Worm (Caenorhabditis elegans): ENCODE measurements around the gene ZK637.12.
A peak's percentile ranks its signal among the peaks of the same experiment; 100 is the strongest.

ZK637.12 gene

ce11 chrIII:8899767-8900166 is 24.3 kb upstream of the ZK637.12 start (continued):
- TF ChIP-seq lir-1 (GFP tag; conservative IDR thresholded peaks at IDR 0.05) (no peak), athp-1 (tag; optimal IDR thresholded peaks at IDR 0.05) (peak; percentile 33), sptf-2 (GFP tag; optimal IDR thresholded peaks at IDR 0.05) (no peak), nhr-27 (tag; optimal IDR thresholded peaks at IDR 0.05) (no peak), C06A6.2 (GFP tag; conservative IDR thresholded peaks at IDR 0.05) (no peak), F23B12.7 (tag; optimal IDR thresholded peaks at IDR 0.05; ENCODE audit: insufficient read depth) (peak; percentile 23), madf-6 (GFP tag; IDR thresholded peaks at IDR 0.05) (peak; percentile 86), ceh-40 (GFP tag; IDR thresholded peaks at IDR 0.05) (no peak), xnd-1 (tag; optimal IDR thresholded peaks at IDR 0.05) (peak; percentile 73), nhr-80 (tag; optimal IDR thresholded peaks at IDR 0.05) (no peak), hrde-1 (tag; optimal IDR thresholded peaks at IDR 0.05; ENCODE audit: borderline replicate concordance) (no peak), fkh-3 (tag; optimal IDR thresholded peaks at IDR 0.05) (no peak), snpc-3.4 (tag; optimal IDR thresholded peaks at IDR 0.05) (peak; percentile 78), dox-1 (GFP tag; IDR thresholded peaks at IDR 0.05) (peak; percentile 48), gei-17 (GFP tag; optimal IDR thresholded peaks at IDR 0.05) (no peak), bed-1 (GFP tag; IDR thresholded peaks at IDR 0.05) (no peak), ets-4 (GFP tag; optimal IDR thresholded peaks at IDR 0.05) (no peak), tbx-9 (tag; optimal IDR thresholded peaks at IDR 0.05; ENCODE audit: borderline replicate concordance) (no peak), D2030.7 (GFP tag; IDR thresholded peaks at IDR 0.05) (peak; percentile 56; the same call in 1 of the 2 replicates), F33H1.4 (GFP tag; IDR thresholded peaks at IDR 0.05) (peak; percentile 91), madf-3 (GFP tag; IDR thresholded peaks at IDR 0.05) (no peak), somi-1 (GFP tag; optimal IDR thresholded peaks at IDR 0.05) (no peak), attf-3 (GFP tag; conservative IDR thresholded peaks at IDR 0.05) (peak; percentile 77), ztf-18 (tag; optimal IDR thresholded peaks at IDR 0.05) (peak; percentile 43), repo-1 (tag; optimal IDR thresholded peaks at IDR 0.05) (no peak), lin-26 (GFP tag; IDR thresholded peaks at IDR 0.05) (no peak), akir-1 (GFP tag; optimal IDR thresholded peaks at IDR 0.05) (no peak), lsl-1 (GFP tag; optimal IDR thresholded peaks at IDR 0.05) (peak; percentile 86), snpc-4 (GFP tag; optimal IDR thresholded peaks at IDR 0.05) (no peak), snpc-4 (tag; optimal IDR thresholded peaks at IDR 0.05) (peak in 1 of 4 experiments; percentile 19), Y95B8A.8 (GFP tag; IDR thresholded peaks at IDR 0.05) (0 out of 2 replicates have a peak, but pooled peaks have one; percentile 5), chd-7 (tag; optimal IDR thresholded peaks at IDR 0.05) (no peak), lin-35 (GFP tag; optimal IDR thresholded peaks at IDR 0.05) (peak in 1 of 3 experiments; percentile 1), F10E7.11 (tag; optimal IDR thresholded peaks at IDR 0.05) (no peak), attf-5 (GFP tag; optimal IDR thresholded peaks at IDR 0.05) (peak; percentile 31), unc-62 (GFP tag; optimal IDR thresholded peaks at IDR 0.05) (no peak), ceh-91 (GFP tag; IDR thresholded peaks at IDR 0.05) (peak; percentile 74), ZK185.1 (tag; optimal IDR thresholded peaks at IDR 0.05; ENCODE audit: poor library complexity, severe bottlenecking) (no peak), lin-54 (GFP tag; optimal IDR thresholded peaks at IDR 0.05) (peak; percentile 62), madf-8 (GFP tag; conservative IDR thresholded peaks at IDR 0.05) (peak; percentile 76), efl-1 (GFP tag; optimal IDR thresholded peaks at IDR 0.05) (peak; percentile 83), ztf-6 (GFP tag; IDR thresholded peaks at IDR 0.05) (no peak), ceh-58 (GFP tag; IDR thresholded peaks at IDR 0.05) (no peak), Y79H2A.3 (GFP tag; conservative IDR thresholded peaks at IDR 0.05) (no peak), B0035.1 (tag; optimal IDR thresholded peaks at IDR 0.05) (no peak), sdz-38 (tag; optimal IDR thresholded peaks at IDR 0.05) (no peak), mxl-1 (tag; optimal IDR thresholded peaks at IDR 0.05) (no peak), mes-4 (tag; optimal IDR thresholded peaks at IDR 0.05) (no peak)
